Worm (Caenorhabditis elegans) whole organism, early embryonic: ENCODE data around the gene pals-34.

Experiments used
- B0310.2 ChIP-seq: sonication (generic microtip); optimal IDR thresholded peaks from 2 replicates; lab custom pipeline; 2016; ENCODE audit warnings: mild to moderate bottlenecking, missing genetic modification characterization, missing compliant biosample characterization
- F13C5.2 ChIP-seq: sonication (generic microtip); optimal IDR thresholded peaks from 2 replicates; lab custom pipeline; 2017; ENCODE audit warnings: mild to moderate bottlenecking, missing genetic modification characterization, inconsistent platforms, missing compliant biosample characterization
- aly-1 ChIP-seq: sonication (generic microtip); optimal IDR thresholded peaks from 2 replicates; lab custom pipeline; 2016; ENCODE audit warnings: missing genetic modification characterization, missing compliant biosample characterization
- ama-1 ChIP-seq: fragments of 150-350 bp; optimal IDR thresholded peaks from 2 replicates; lab custom pipeline; 2014
- ceh-13 ChIP-seq: fragments of 200-800 bp; sonication (Bioruptor generic); optimal IDR thresholded peaks from 2 replicates; lab custom pipeline; 2018; ENCODE audit warnings: mild to moderate bottlenecking, missing genetic modification characterization, missing compliant biosample characterization
- ceh-36 ChIP-seq: sonication (generic microtip); optimal IDR thresholded peaks from 2 replicates; lab custom pipeline; 2016; ENCODE audit warnings: missing genetic modification characterization, inconsistent platforms, missing compliant biosample characterization
- ets-7 ChIP-seq: sonication (generic microtip); optimal IDR thresholded peaks from 2 replicates; lab custom pipeline; 2016; ENCODE audit warnings: missing genotype, missing genetic modification characterization, missing compliant biosample characterization
- flt-1 ChIP-seq: fragments of 200-800 bp; sonication (Bioruptor generic); IDR thresholded peaks from 2 replicates; pipeline ENCODE4 v1.3.6; 2022; ENCODE audit warnings: missing genetic modification characterization, missing compliant biosample characterization
- hmbx-1 ChIP-seq: sonication (generic microtip); optimal IDR thresholded peaks from 2 replicates; lab custom pipeline; 2016; ENCODE audit warnings: mild to moderate bottlenecking, missing genetic modification characterization, missing compliant biosample characterization
- hmg-4 ChIP-seq: fragments of 200-800 bp; sonication (Bioruptor generic); optimal IDR thresholded peaks from 2 replicates; lab custom pipeline; 2018; ENCODE audit warnings: mild to moderate bottlenecking, missing genetic modification characterization, missing compliant biosample characterization
- hnd-1 ChIP-seq: sonication (generic microtip); optimal IDR thresholded peaks from 2 replicates; lab custom pipeline; 2016; ENCODE audit warnings: missing genetic modification characterization, missing compliant biosample characterization
- pes-1 ChIP-seq: fragments of 200-800 bp; sonication (Bioruptor generic); IDR thresholded peaks from 2 replicates; pipeline ENCODE4 v1.3.6; 2022; ENCODE audit warnings: missing genetic modification reagents, missing genetic modification characterization, missing compliant biosample characterization
- scrt-1 ChIP-seq: fragments of 200-800 bp; sonication (Bioruptor generic); IDR thresholded peaks from 2 replicates; pipeline ENCODE4 v1.3.6; 2022; ENCODE audit warnings: missing genetic modification characterization, missing compliant biosample characterization
- sea-1 ChIP-seq: fragments of 200-800 bp; sonication (Bioruptor generic); conservative IDR thresholded peaks from 2 replicates; pipeline ENCODE4 v1.3.6; 2022; ENCODE audit warnings: missing genetic modification characterization, missing compliant biosample characterization
- tbx-11 ChIP-seq: fragments of 200-800 bp; sonication (Bioruptor generic); IDR thresholded peaks from 2 replicates; pipeline ENCODE4 v1.3.6; 2022; ENCODE audit warnings: missing genetic modification characterization, missing compliant biosample characterization
- tbx-37 ChIP-seq: fragments of 200-800 bp; sonication (Bioruptor generic); conservative IDR thresholded peaks from 2 replicates; pipeline ENCODE4 v1.3.6; 2022; ENCODE audit warnings: missing genetic modification reagents, missing genetic modification characterization, missing compliant biosample characterization
- tra-4 ChIP-seq: sonication (generic microtip); optimal IDR thresholded peaks from 2 replicates; lab custom pipeline; 2017; ENCODE audit warnings: missing genetic modification characterization, missing compliant biosample characterization

Gene pals-34

ce11 chrV:7943568-7943967, 12.7 kb downstream of the pals-34 start, which contains the start of gene Y97E10B.1:
Gene Y97E10B.1 (plus strand): TSS chrV:7943868.
- TF ChIP-seq ceh-36 = no peak
- TF ChIP-seq F13C5.2 (tag; lab: Kevin White, UChicago) = no peak
- TF ChIP-seq hmg-4 (GFP tag; lab: Kevin White, UChicago) = no peak
- TF ChIP-seq hnd-1 = no peak
- no peak for TF ChIP-seq hmbx-1
- no peak for TF ChIP-seq scrt-1 (GFP tag; lab: Robert Waterston, UW)
- TF ChIP-seq tra-4 (tag; lab: Kevin White, UChicago) = no peak
- TF ChIP-seq ceh-13 (GFP tag; lab: Kevin White, UChicago) = no peak
- TF ChIP-seq tbx-11 = no peak
- no peak for TF ChIP-seq ets-7 (tag; lab: Kevin White, UChicago)

ce11 chrV:7940299-7940698, 16.0 kb downstream of the pals-34 start, which contains the start of gene srt-53:
Gene srt-53 (minus strand): TSS chrV:7940399.
- TF ChIP-seq ceh-13 (GFP tag; lab: Kevin White, UChicago) (no peak), scrt-1 (GFP tag; lab: Robert Waterston, UW) (no peak), tbx-37 (no peak), ets-7 (tag; lab: Kevin White, UChicago) (no peak), ceh-36 (no peak), sea-1 (GFP tag; lab: Robert Waterston, UW) (no peak), pes-1 (GFP tag; lab: Robert Waterston, UW) (no peak), hmbx-1 (no peak), ama-1 (lab: Kevin White, UChicago) (no peak), tra-4 (tag; lab: Kevin White, UChicago) (no peak), hmg-4 (GFP tag; lab: Kevin White, UChicago) (no peak), aly-1 (tag; lab: Kevin White, UChicago) (no peak)

- TF ChIP-seq hmbx-1 = no peak
- TF ChIP-seq hnd-1 = no peak
- no peak for TF ChIP-seq scrt-1 (GFP tag; lab: Robert Waterston, UW)
- TF ChIP-seq ets-7 (tag; lab: Kevin White, UChicago) = no peak
- no peak for TF ChIP-seq ceh-36
- TF ChIP-seq ama-1 (lab: Kevin White, UChicago) = no peak
- TF ChIP-seq aly-1 (tag; lab: Kevin White, UChicago) = no peak
- no peak for TF ChIP-seq B0310.2 (tag; lab: Kevin White, UChicago)
- no peak for TF ChIP-seq tbx-37
- TF ChIP-seq F13C5.2 (tag; lab: Kevin White, UChicago) = no peak
- TF ChIP-seq sea-1 (GFP tag; lab: Robert Waterston, UW) = no peak
- TF ChIP-seq pes-1 (GFP tag; lab: Robert Waterston, UW) = no peak
- TF ChIP-seq ceh-13 (GFP tag; lab: Kevin White, UChicago) = no peak
- no peak for TF ChIP-seq hmg-4 (GFP tag; lab: Kevin White, UChicago)
- TF ChIP-seq flt-1 (GFP tag; lab: Robert Waterston, UW) = no peak
- no peak for TF ChIP-seq tbx-11
Observed at ce11 chrV:7937152-7937551, 19.1 kb downstream of the pals-34 start, which contains the start of gene srsx-3. Gene srsx-3 (minus strand): TSS chrV:7937252.

- TF ChIP-seq ama-1 (lab: Kevin White, UChicago) (no peak), B0310.2 (tag; lab: Kevin White, UChicago) (no peak), ceh-36 (no peak), scrt-1 (GFP tag; lab: Robert Waterston, UW) (no peak), sea-1 (GFP tag; lab: Robert Waterston, UW) (no peak)
Observed at ce11 chrV:7932998-7933397, 23.3 kb downstream of the pals-34 start, which contains the start of gene ncx-10. Gene ncx-10 (minus strand): TSS chrV:7933098.

ce11 chrV:7928660-7929059, 27.6 kb downstream of the pals-34 start, which contains the start of gene srsx-5:
Gene srsx-5 (plus strand): TSS chrV:7928960.
- TF ChIP-seq B0310.2 (tag; lab: Kevin White, UChicago) (no peak), aly-1 (tag; lab: Kevin White, UChicago) (no peak), scrt-1 (GFP tag; lab: Robert Waterston, UW) (no peak), hmg-4 (GFP tag; lab: Kevin White, UChicago) (no peak), ceh-13 (GFP tag; lab: Kevin White, UChicago) (no peak), hnd-1 (no peak), hmbx-1 (no peak), pes-1 (GFP tag; lab: Robert Waterston, UW) (no peak), flt-1 (GFP tag; lab: Robert Waterston, UW) (no peak), ama-1 (lab: Kevin White, UChicago) (no peak), tbx-37 (no peak)

ce11 chrV:7926784-7927183, 29.5 kb downstream of the pals-34 start, which contains the start of gene srsx-6:
Gene srsx-6 (plus strand): TSS chrV:7927084.
- TF ChIP-seq hnd-1 (no peak), tra-4 (tag; lab: Kevin White, UChicago) (no peak), scrt-1 (GFP tag; lab: Robert Waterston, UW) (no peak), aly-1 (tag; lab: Kevin White, UChicago) (no peak), ets-7 (tag; lab: Kevin White, UChicago) (no peak), hmg-4 (GFP tag; lab: Kevin White, UChicago) (no peak), flt-1 (GFP tag; lab: Robert Waterston, UW) (no peak), ceh-36 (no peak), ama-1 (lab: Kevin White, UChicago) (no peak), tbx-37 (no peak), pes-1 (GFP tag; lab: Robert Waterston, UW) (no peak), ceh-13 (GFP tag; lab: Kevin White, UChicago) (no peak), tbx-11 (no peak), B0310.2 (tag; lab: Kevin White, UChicago) (no peak)

ce11 chrV:7925483-7925882, 30.8 kb downstream of the pals-34 start, which contains the start of gene srsx-7:
Gene srsx-7 (plus strand): TSS chrV:7925783.
- TF ChIP-seq ceh-13 (GFP tag; lab: Kevin White, UChicago) = no peak
- no peak for TF ChIP-seq flt-1 (GFP tag; lab: Robert Waterston, UW)
- TF ChIP-seq scrt-1 (GFP tag; lab: Robert Waterston, UW) = no peak
- no peak for TF ChIP-seq hnd-1
- no peak for TF ChIP-seq tra-4 (tag; lab: Kevin White, UChicago)
- no peak for TF ChIP-seq hmbx-1
- TF ChIP-seq hmg-4 (GFP tag; lab: Kevin White, UChicago) = no peak
- no peak for TF ChIP-seq ets-7 (tag; lab: Kevin White, UChicago)
- no peak for TF ChIP-seq pes-1 (GFP tag; lab: Robert Waterston, UW)
